Worm (Caenorhabditis elegans) whole organism, L1 larva: ENCODE results near the gene fbxa-143.

ENCODE experiments used
- mdl-1 ChIP-seq, 2 experiments: fragments of 150-350 bp; optimal IDR thresholded peaks; 2 replicates each; lab custom pipeline; 2014 to 2017; ENCODE audit warnings: missing biosample characterization in 2 of 2, missing genetic modification characterization in 2 of 2, inconsistent platforms in 1 of 2
- mep-1 ChIP-seq: fragments of 150-350 bp; optimal IDR thresholded peaks from 2 replicates; lab custom pipeline; 2014; ENCODE audit warnings: missing biosample characterization, missing genetic modification characterization
- nhr-77 ChIP-seq: fragments of 150-350 bp; optimal IDR thresholded peaks from 2 replicates; lab custom pipeline; 2014; ENCODE audit warnings: missing biosample characterization, missing genetic modification characterization
- rnt-1 ChIP-seq: sonication (generic microtip); optimal IDR thresholded peaks from 2 replicates; lab custom pipeline; 2016; ENCODE audit warnings: mild to moderate bottlenecking, missing genetic modification characterization, moderate library complexity, missing compliant biosample characterization
- tbx-2 ChIP-seq: sonication (generic microtip); optimal IDR thresholded peaks from 2 replicates; lab custom pipeline; 2016; ENCODE audit warnings: missing genetic modification characterization, missing compliant biosample characterization
- tlp-1 ChIP-seq: fragments of 150-350 bp; optimal IDR thresholded peaks from 2 replicates; lab custom pipeline; 2014; ENCODE audit warnings: missing biosample characterization, missing genetic modification characterization
- unc-130 ChIP-seq: fragments of 150-350 bp; optimal IDR thresholded peaks from 2 replicates; lab custom pipeline; 2017; ENCODE audit warnings: missing biosample characterization, missing genetic modification characterization, inconsistent platforms

DNA sequence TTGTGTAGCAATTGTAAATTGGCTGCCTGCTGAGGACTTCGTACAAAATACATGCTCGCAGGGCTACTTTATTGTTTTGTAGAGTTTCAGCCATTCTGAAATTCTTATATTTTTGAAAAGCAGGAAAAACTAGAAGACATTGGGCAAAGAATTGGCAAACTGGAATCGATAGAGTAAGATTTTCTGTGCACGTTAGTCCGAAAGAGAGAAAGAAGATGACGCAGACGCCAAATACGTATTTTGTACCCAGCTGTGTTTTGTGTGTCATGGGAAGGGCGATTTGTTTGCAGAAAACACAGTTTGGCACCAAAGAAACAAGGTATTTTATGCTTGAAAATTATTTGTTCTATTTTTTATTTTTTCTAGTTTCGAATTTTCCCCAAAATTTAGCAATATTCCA is at the start of gene fbxa-143:
- TF ChIP-seq rnt-1 (tag; lab: Kevin White, UChicago) = no peak
- no peak for TF ChIP-seq mdl-1 (tag; optimal IDR thresholded peaks at IDR 0.05; lab: Kevin White, UChicago)
- no peak for TF ChIP-seq mep-1 (tag; lab: Kevin White, UChicago)
- no peak for TF ChIP-seq tbx-2 (tag; lab: Kevin White, UChicago)
- no peak for TF ChIP-seq unc-130 (tag; lab: Kevin White, UChicago)
- TF ChIP-seq tlp-1 (tag; lab: Kevin White, UChicago) = no peak
- no peak for TF ChIP-seq nhr-77
